Worm (Caenorhabditis elegans) whole organism, L2 larva: ENCODE data around the gene T05A7.1.

Source experiments
- R02D3.7 ChIP-seq: fragments of 150-350 bp; optimal IDR thresholded peaks from 2 replicates; lab custom pipeline; 2014; ENCODE audit warnings: missing biosample characterization, missing genetic modification characterization
- ceh-82 ChIP-seq: fragments of 150-350 bp; optimal IDR thresholded peaks from 2 replicates; lab custom pipeline; 2014; ENCODE audit warnings: missing biosample characterization, missing genetic modification characterization
- nhr-12 ChIP-seq: fragments of 150-350 bp; optimal IDR thresholded peaks from 2 replicates; lab custom pipeline; 2014; ENCODE audit warnings: missing biosample characterization, missing genetic modification characterization
- skn-1 ChIP-seq: sonication (generic microtip); optimal IDR thresholded peaks from 2 replicates; lab custom pipeline; 2017; ENCODE audit warnings: missing biosample characterization, missing genetic modification characterization
- sma-3 ChIP-seq: sonication (generic microtip); optimal IDR thresholded peaks from 2 replicates; lab custom pipeline; 2016; ENCODE audit warnings: missing genetic modification reagents, missing genetic modification characterization, missing compliant biosample characterization
- zag-1 ChIP-seq: fragments of 150-350 bp; optimal IDR thresholded peaks from 2 replicates; lab custom pipeline; 2014; ENCODE audit warnings: missing biosample characterization, missing genetic modification characterization
- ztf-11 ChIP-seq: sonication (generic microtip); optimal IDR thresholded peaks from 2 replicates; lab custom pipeline; 2017; ENCODE audit warnings: missing biosample characterization, missing genetic modification characterization

DNA sequence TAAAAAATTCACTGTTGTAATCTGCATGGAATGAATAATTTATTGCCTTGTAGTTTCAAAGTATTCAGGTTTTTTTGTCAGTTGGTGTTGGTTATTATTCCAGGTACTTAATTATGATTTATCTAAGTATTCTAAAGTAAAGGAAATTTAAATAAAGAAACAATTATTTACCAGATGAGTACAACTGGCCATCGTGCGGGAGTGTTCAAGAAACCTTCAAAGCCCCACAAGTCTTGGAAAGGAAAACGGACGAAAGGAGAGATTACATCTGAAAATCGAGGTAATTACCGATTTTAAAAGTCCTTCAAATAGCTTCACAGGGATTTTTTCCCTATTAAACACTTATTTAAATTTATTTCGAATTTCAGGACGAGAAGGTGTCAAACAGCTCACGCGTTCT lies 32.1 kb downstream of the T05A7.1 start, which contains the start of gene tag-151:
- no peak for TF ChIP-seq skn-1 (tag; lab: Kevin White, UChicago)
- no peak for TF ChIP-seq nhr-12
- no peak for TF ChIP-seq ceh-82 (tag; lab: Kevin White, UChicago)
- no peak for TF ChIP-seq R02D3.7
- no peak for TF ChIP-seq ztf-11 (tag; lab: Kevin White, UChicago)
- no peak for TF ChIP-seq sma-3 (GFP tag; lab: Kevin White, UChicago)
- no peak for TF ChIP-seq zag-1
